Worm (Caenorhabditis elegans): ENCODE results near the gene Y26G10.1.

DNA sequence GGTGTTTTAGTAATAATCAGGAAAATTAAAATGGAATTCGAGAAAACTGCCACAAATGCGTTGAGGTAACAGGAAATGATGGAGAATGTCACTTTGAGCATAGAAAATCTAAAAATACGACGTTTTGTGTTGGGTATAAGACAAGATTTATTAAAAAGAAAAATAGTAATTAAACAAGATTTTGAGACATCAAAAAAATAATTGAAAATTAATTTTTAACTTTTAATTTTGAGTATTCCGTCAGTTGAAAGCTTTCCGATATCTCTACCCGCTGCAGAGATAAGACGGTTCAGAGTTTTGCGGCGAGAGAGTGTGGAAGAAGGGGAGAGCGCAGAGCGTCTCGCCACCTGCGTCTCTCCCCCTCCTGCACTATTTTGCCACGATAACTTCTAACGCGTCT, 22.4 kb downstream of the Y26G10.1 start, which contains the start of gene str-93:
- TF ChIP-seq sma-3 (GFP tag; optimal IDR thresholded peaks at IDR 0.05): no peak
- TF ChIP-seq zag-1 (tag; optimal IDR thresholded peaks at IDR 0.05): no peak
- no peak for TF ChIP-seq lin-39 (tag; optimal IDR thresholded peaks at IDR 0.05)
- TF ChIP-seq nhr-129 (tag; optimal IDR thresholded peaks at IDR 0.05): no peak
- TF ChIP-seq skn-1 (tag; optimal IDR thresholded peaks at IDR 0.05): no peak
- no peak for TF ChIP-seq ama-1 (optimal IDR thresholded peaks at IDR 0.05)
- TF ChIP-seq snpc-4 (tag; optimal IDR thresholded peaks at IDR 0.05): no peak
- no peak for TF ChIP-seq unc-39 (tag; optimal IDR thresholded peaks at IDR 0.05)
- TF ChIP-seq fos-1 (tag; optimal IDR thresholded peaks at IDR 0.05): no peak
- no peak for TF ChIP-seq aly-2 (tag; optimal IDR thresholded peaks at IDR 0.05)
- TF ChIP-seq unc-62 (GFP tag; optimal IDR thresholded peaks at IDR 0.05): no peak
- TF ChIP-seq ceh-82 (tag; optimal IDR thresholded peaks at IDR 0.05): no peak
